Worm (Caenorhabditis elegans) whole organism, L2 larva: ENCODE data around the gene T25E4.2.
A peak's percentile ranks its signal among the peaks of the same experiment; 100 is the strongest.

ENCODE experiments used
- C34F6.9 ChIP-seq: fragments of 150-350 bp; optimal IDR thresholded peaks from 2 replicates; lab custom pipeline; 2014; ENCODE audit warnings: missing biosample characterization, missing genetic modification characterization
- R02D3.7 ChIP-seq: fragments of 150-350 bp; optimal IDR thresholded peaks from 2 replicates; lab custom pipeline; 2014; ENCODE audit warnings: missing biosample characterization, missing genetic modification characterization
- Y55F3AM.14 ChIP-seq: fragments of 200-800 bp; sonication (Bioruptor generic); optimal IDR thresholded peaks from 2 replicates; lab custom pipeline; 2018; ENCODE audit warnings: mild to moderate bottlenecking, missing genetic modification characterization, missing compliant biosample characterization
- ZK546.5 ChIP-seq: sonication (generic microtip); optimal IDR thresholded peaks from 2 replicates; lab custom pipeline; 2017; ENCODE audit warnings: missing biosample characterization, missing genetic modification characterization
- alr-1 ChIP-seq: fragments of 150-350 bp; optimal IDR thresholded peaks from 2 replicates; lab custom pipeline; 2014; ENCODE audit warnings: missing biosample characterization, missing genetic modification characterization
- aly-2 ChIP-seq: fragments of 150-350 bp; optimal IDR thresholded peaks from 2 replicates; lab custom pipeline; 2014; ENCODE audit warnings: missing biosample characterization, missing genetic modification characterization
- ama-1 ChIP-seq: fragments of 150-350 bp; optimal IDR thresholded peaks from 2 replicates; lab custom pipeline; 2018; ENCODE audit warnings: inconsistent platforms
- blmp-1 ChIP-seq: sonication (generic microtip); optimal IDR thresholded peaks from 2 replicates; lab custom pipeline; 2017; ENCODE audit warnings: missing genetic modification characterization, mild to moderate bottlenecking, missing compliant biosample characterization, antibody characterized with exemption, moderate library complexity; ENCODE audit not compliant: insufficient read depth
- ceh-16 ChIP-seq: fragments of 150-350 bp; optimal IDR thresholded peaks from 2 replicates; lab custom pipeline; 2014; ENCODE audit warnings: missing biosample characterization, missing genetic modification characterization
- crh-2 ChIP-seq: sonication (generic microtip); optimal IDR thresholded peaks from 2 replicates; lab custom pipeline; 2017; ENCODE audit warnings: missing biosample characterization, missing genetic modification characterization
- dmd-4 ChIP-seq: sonication (generic microtip); optimal IDR thresholded peaks from 2 replicates; lab custom pipeline; 2017; ENCODE audit warnings: missing biosample characterization, missing genetic modification characterization
- elt-3 ChIP-seq: sonication (generic microtip); optimal IDR thresholded peaks from 2 replicates; lab custom pipeline; 2017; ENCODE audit warnings: missing biosample characterization, missing genetic modification characterization
- gmeb-1 ChIP-seq: fragments of 150-350 bp; optimal IDR thresholded peaks from 2 replicates; lab custom pipeline; 2014; ENCODE audit warnings: missing biosample characterization, missing genetic modification characterization
- lin-11 ChIP-seq: fragments of 150-350 bp; sonication (generic microtip); optimal IDR thresholded peaks from 2 replicates; lab custom pipeline; 2014; ENCODE audit warnings: missing biosample characterization, missing genetic modification characterization, inconsistent platforms, mixed read lengths
- lin-39 ChIP-seq: fragments of 150-350 bp; optimal IDR thresholded peaks from 2 replicates; lab custom pipeline; 2014; ENCODE audit warnings: missing biosample characterization, missing genetic modification reagents, missing genetic modification characterization
- lsy-2 ChIP-seq, 2 experiments: fragments of 150-350 bp in 1 of 2; sonication (generic microtip) in 1 of 2; optimal IDR thresholded peaks; 2 replicates each; lab custom pipeline; 2014 to 2017; ENCODE audit warnings: missing biosample characterization in 2 of 2, missing genetic modification characterization in 2 of 2
- mbf-1 ChIP-seq: sonication (generic microtip); optimal IDR thresholded peaks from 2 replicates; lab custom pipeline; 2017; ENCODE audit warnings: missing biosample characterization, missing genetic modification characterization
- mdl-1 ChIP-seq, 2 experiments: fragments of 150-350 bp in 1 of 2; sonication (generic microtip) in 1 of 2; optimal IDR thresholded peaks; 2 replicates each; lab custom pipeline; 2017; ENCODE audit warnings: missing biosample characterization in 2 of 2, missing genetic modification characterization in 2 of 2
- nhr-10 ChIP-seq: sonication (generic microtip); optimal IDR thresholded peaks from 2 replicates; lab custom pipeline; 2017; ENCODE audit warnings: missing biosample characterization, missing genetic modification characterization
- nhr-11 ChIP-seq: fragments of 150-350 bp; optimal IDR thresholded peaks from 2 replicates; lab custom pipeline; 2014; ENCODE audit warnings: missing biosample characterization, missing genetic modification characterization
- nhr-12 ChIP-seq: fragments of 150-350 bp; optimal IDR thresholded peaks from 2 replicates; lab custom pipeline; 2014; ENCODE audit warnings: missing biosample characterization, missing genetic modification characterization
- nhr-23 ChIP-seq: fragments of 150-350 bp; optimal IDR thresholded peaks from 2 replicates; lab custom pipeline; 2014; ENCODE audit warnings: missing biosample characterization, missing genetic modification reagents, missing genetic modification characterization
- nhr-6 ChIP-seq: fragments of 150-350 bp; optimal IDR thresholded peaks from 2 replicates; lab custom pipeline; 2014; ENCODE audit warnings: missing biosample characterization, missing genetic modification characterization
- nhr-77 ChIP-seq: fragments of 150-350 bp; optimal IDR thresholded peaks from 2 replicates; lab custom pipeline; 2014; ENCODE audit warnings: missing biosample characterization, missing genetic modification characterization
- peb-1 ChIP-seq: fragments of 150-350 bp; optimal IDR thresholded peaks from 2 replicates; lab custom pipeline; 2014; ENCODE audit warnings: missing biosample characterization, missing genetic modification characterization
- skn-1 ChIP-seq: sonication (generic microtip); optimal IDR thresholded peaks from 2 replicates; lab custom pipeline; 2017; ENCODE audit warnings: missing biosample characterization, missing genetic modification characterization
- sma-9 ChIP-seq, 2 experiments: fragments of 150-350 bp in 1 of 2; sonication (generic microtip) in 1 of 2; optimal IDR thresholded peaks; 2 replicates each; lab custom pipeline; 2014 to 2016; ENCODE audit warnings: missing genetic modification characterization in 2 of 2, mild to moderate bottlenecking in 1 of 2, missing biosample characterization in 1 of 2, missing compliant biosample characterization in 1 of 2, missing genetic modification reagents in 1 of 2, moderate library complexity in 1 of 2
- snpc-4 ChIP-seq: fragments of 150-350 bp; optimal IDR thresholded peaks from 2 replicates; lab custom pipeline; 2014; ENCODE audit warnings: missing biosample characterization, missing genetic modification characterization
- unc-39 ChIP-seq: fragments of 150-350 bp; optimal IDR thresholded peaks from 2 replicates; lab custom pipeline; 2014; ENCODE audit warnings: missing biosample characterization, missing genetic modification characterization
- unc-55 ChIP-seq: fragments of 150-350 bp; sonication (generic microtip); optimal IDR thresholded peaks from 3 replicates; lab custom pipeline; 2014; ENCODE audit warnings: missing biosample characterization, missing genetic modification reagents, missing genetic modification characterization
- zag-1 ChIP-seq: fragments of 150-350 bp; optimal IDR thresholded peaks from 2 replicates; lab custom pipeline; 2014; ENCODE audit warnings: missing biosample characterization, missing genetic modification characterization
- ztf-1 ChIP-seq: fragments of 200-800 bp; sonication (Bioruptor generic); conservative IDR thresholded peaks from 2 replicates; pipeline ENCODE4 v1.3.6; 2022; ENCODE audit warnings: missing genetic modification characterization, missing compliant biosample characterization
- ztf-11 ChIP-seq: sonication (generic microtip); optimal IDR thresholded peaks from 2 replicates; lab custom pipeline; 2017; ENCODE audit warnings: missing biosample characterization, missing genetic modification characterization
- ztf-4 ChIP-seq: fragments of 150-350 bp; optimal IDR thresholded peaks from 2 replicates; lab custom pipeline; 2014; ENCODE audit warnings: missing biosample characterization, missing genetic modification characterization

T25E4.2 gene

ce11 chrII:5593377-5593932, 11.2 kb upstream of the T25E4.2 start, which contains the start of gene cdc-14 (continued):
- TF ChIP-seq skn-1 (tag; lab: Kevin White, UChicago) (no peak), mbf-1 (tag; lab: Kevin White, UChicago) (no peak), ztf-1 (no peak), sma-9 (GFP tag; optimal IDR thresholded peaks at IDR 0.05; lab: Kevin White, UChicago) (peak; percentile 80), sma-9 (tag; optimal IDR thresholded peaks at IDR 0.05; lab: Kevin White, UChicago) (no peak), ZK546.5 (tag; lab: Kevin White, UChicago) (no peak), alr-1 (no peak), nhr-10 (tag; lab: Kevin White, UChicago) (no peak), elt-3 (no peak), lin-39 (tag; lab: Kevin White, UChicago) (no peak), dmd-4 (tag; lab: Kevin White, UChicago) (no peak), ztf-4 (tag; lab: Kevin White, UChicago) (peak; percentile 68), zag-1 (tag; lab: Kevin White, UChicago) (no peak), ceh-16 (peak; percentile 63), crh-2 (tag; lab: Kevin White, UChicago) (peak; percentile 77), mdl-1 (tag; optimal IDR thresholded peaks at IDR 0.05; lab: Kevin White, UChicago) (peak in 1 of 2 experiments; percentile 16), lsy-2 (tag; optimal IDR thresholded peaks at IDR 0.05; lab: Kevin White, UChicago) (peak in 1 of 2 experiments; percentile 82), gmeb-1 (peak; percentile 60), ama-1 (lab: Kevin White, UChicago) (peak; percentile 10), nhr-23 (tag; lab: Kevin White, UChicago) (no peak)

- TF ChIP-seq R02D3.7 (no peak), lin-11 (tag; lab: Kevin White, UChicago) (no peak), snpc-4 (tag; lab: Kevin White, UChicago) (no peak), ztf-1 (no peak), aly-2 (tag; lab: Kevin White, UChicago) (no peak), blmp-1 (tag; lab: Kevin White, UChicago) (no peak), unc-39 (tag; lab: Kevin White, UChicago) (no peak), alr-1 (no peak), elt-3 (no peak), ZK546.5 (tag; lab: Kevin White, UChicago) (no peak), skn-1 (tag; lab: Kevin White, UChicago) (no peak), ama-1 (lab: Kevin White, UChicago) (no peak)
- TF ChIP-seq, all 48 proteins: peak for 0
Observed at ce11 chrII:5592857-5593256, 10.6 kb upstream of the T25E4.2 start.

ce11 chrII:5591558-5591957, 9.3 kb upstream of the T25E4.2 start:
- no peak for TF ChIP-seq C34F6.9
- no peak for TF ChIP-seq nhr-11 (tag; lab: Kevin White, UChicago)
- no peak for TF ChIP-seq unc-55 (GFP tag; lab: Kevin White, UChicago)
- TF ChIP-seq gmeb-1, result no peak

ce11 chrII:5589690-5590089, 7.5 kb upstream of the T25E4.2 start, which contains the start of gene C17G10.13:
Gene C17G10.13, minus strand, starts transcription at chrII:5589790.
- TF ChIP-seq nhr-12 (no peak), C34F6.9 (no peak), peb-1 (no peak), ztf-11 (tag; lab: Kevin White, UChicago) (no peak), snpc-4 (tag; lab: Kevin White, UChicago) (no peak), Y55F3AM.14 (no peak), elt-3 (no peak), ceh-16 (no peak), aly-2 (tag; lab: Kevin White, UChicago) (no peak), nhr-6 (no peak), nhr-23 (tag; lab: Kevin White, UChicago) (no peak)

- TF ChIP-seq nhr-77 (no peak), skn-1 (tag; lab: Kevin White, UChicago) (no peak)
Observed at ce11 chrII:5587794-5588193, 5.6 kb upstream of the T25E4.2 start.
